Fruit fly (Drosophila melanogaster): Measurements from ENCODE around the gene spen.

The spen gene

DNA sequence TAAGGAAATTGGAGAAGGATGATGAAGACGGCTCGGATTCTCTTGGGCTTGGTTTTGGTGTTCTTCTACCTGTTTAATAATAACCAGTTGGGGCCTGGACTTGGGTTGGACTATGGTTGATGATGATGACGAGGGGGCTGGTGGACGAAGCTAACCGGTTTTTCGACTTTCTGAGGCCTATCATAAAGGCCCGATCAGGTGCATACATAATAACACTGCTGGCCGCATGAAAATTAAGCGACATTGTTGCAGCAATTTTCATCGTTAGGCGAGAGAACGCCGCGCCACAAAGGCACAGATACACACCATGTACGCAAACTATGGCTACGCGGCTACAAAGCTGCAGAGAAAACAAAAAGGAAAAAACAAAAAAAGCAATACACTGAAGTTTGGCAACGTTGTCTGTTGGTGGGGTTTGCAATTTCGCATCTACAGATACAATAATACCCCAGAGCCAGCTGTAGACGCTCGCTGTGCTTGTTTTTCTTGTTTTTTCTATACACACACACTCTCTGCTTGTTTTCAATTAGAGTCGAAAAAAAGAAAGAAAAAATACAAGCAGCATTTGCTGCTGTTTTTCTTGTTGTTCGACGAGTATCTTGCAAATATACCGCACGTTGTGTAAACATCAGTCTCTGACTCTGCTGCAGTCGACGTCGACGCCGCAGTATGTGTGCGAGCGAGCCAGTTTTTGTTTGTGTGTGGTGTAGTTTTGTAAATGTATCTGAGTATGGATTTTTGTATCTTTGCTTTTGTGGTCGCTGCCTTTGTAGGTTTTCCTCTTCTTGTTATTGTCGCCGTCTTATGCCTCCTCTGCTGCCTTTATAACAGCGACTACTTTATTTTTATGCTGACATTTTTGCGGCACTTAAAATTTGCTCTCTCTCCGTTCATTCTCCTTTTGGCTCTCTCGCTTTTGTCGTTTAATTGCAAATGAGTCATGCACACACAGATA lies 7.6 kb downstream of the spen start (continued):
- TF ChIP-seq CG12236 (GFP tag; optimal IDR thresholded peaks at IDR 0.05) = peak; percentile 59
- peak; percentile 91 for TF ChIP-seq ash1 (GFP tag; optimal IDR thresholded peaks at IDR 0.05)
- TF ChIP-seq CG11560 (tag; IDR thresholded peaks at IDR 0.05) = no peak
- TF ChIP-seq sug (tag; optimal IDR thresholded peaks at IDR 0.05) = peak; percentile 85
- no peak for TF ChIP-seq Neu2 (GFP tag; optimal IDR thresholded peaks at IDR 0.05; ENCODE audit: borderline replicate concordance)
- TF ChIP-seq Spps (tag; optimal IDR thresholded peaks at IDR 0.05) = peak; percentile 57
- TF ChIP-seq Dip2 (GFP tag; IDR thresholded peaks at IDR 0.05) = no peak
- no peak for TF ChIP-seq CG8944 (GFP tag; optimal IDR thresholded peaks at IDR 0.05)
- no peak for TF ChIP-seq usp (GFP tag; optimal IDR thresholded peaks at IDR 0.05)
- no peak for TF ChIP-seq CG9215 (GFP tag; IDR thresholded peaks at IDR 0.05)
- TF ChIP-seq pb (GFP tag; optimal IDR thresholded peaks at IDR 0.05) = peak; percentile 47
- TF ChIP-seq da (GFP tag; optimal IDR thresholded peaks at IDR 0.05) = no peak
- TF ChIP-seq Med (GFP tag) = peak; percentile 95
- TF ChIP-seq CG17328 (GFP tag; IDR thresholded peaks at IDR 0.05) = no peak
- TF ChIP-seq Dll (GFP tag; IDR thresholded peaks at IDR 0.05; ENCODE audit: partially characterized antibody) = no peak
- TF ChIP-seq kah (GFP tag; optimal IDR thresholded peaks at IDR 0.05) = peak; percentile 47
- TF ChIP-seq CG9817 (tag; optimal IDR thresholded peaks at IDR 0.05) = no peak
- peak; percentile 60 for TF ChIP-seq NC2β (GFP tag; optimal IDR thresholded peaks at IDR 0.05)
- TF ChIP-seq CG34224 (GFP tag; IDR thresholded peaks at IDR 0.05; ENCODE audit: partially characterized antibody) = no peak
- no peak for TF ChIP-seq CG43689 (GFP tag; IDR thresholded peaks at IDR 0.05)
- TF ChIP-seq wek (GFP tag; optimal IDR thresholded peaks at IDR 0.05) = peak; percentile 67
- TF ChIP-seq CG14441 (GFP tag; IDR thresholded peaks at IDR 0.05) = no peak
- TF ChIP-seq CG7928 (GFP tag; optimal IDR thresholded peaks at IDR 0.05) = no peak
- peak; percentile 87 for TF ChIP-seq CG15479 (GFP tag; optimal IDR thresholded peaks at IDR 0.05)
- peak; percentile 61 for TF ChIP-seq CG12391 (tag; optimal IDR thresholded peaks at IDR 0.05)
- TF ChIP-seq CG9727 (GFP tag; optimal IDR thresholded peaks at IDR 0.05) = peak; percentile 85
- peak; percentile 67 for TF ChIP-seq CG15269 (tag; optimal IDR thresholded peaks at IDR 0.05)
- TF ChIP-seq ind (GFP tag; optimal IDR thresholded peaks at IDR 0.05) = no peak
- no peak for TF ChIP-seq HLHmδ (GFP tag; optimal IDR thresholded peaks at IDR 0.05)
- peak in 1 of 2 experiments; percentile 72 for TF ChIP-seq insv (GFP tag; optimal IDR thresholded peaks at IDR 0.05)
- no peak for TF ChIP-seq sc (optimal IDR thresholded peaks at IDR 0.05)
- peak; percentile 34 for TF ChIP-seq sc (GFP tag; optimal IDR thresholded peaks at IDR 0.05)
- TF ChIP-seq CG2889 (GFP tag; IDR thresholded peaks at IDR 0.05) = no peak
- no peak for TF ChIP-seq CG16779 (GFP tag; IDR thresholded peaks at IDR 0.05)
- no peak for TF ChIP-seq GATAe (GFP tag; conservative IDR thresholded peaks at IDR 0.05)
- no peak for TF ChIP-seq chm (GFP tag; IDR thresholded peaks at IDR 0.05)
- peak; percentile 68 for TF ChIP-seq CG16863 (GFP tag; optimal IDR thresholded peaks at IDR 0.05)
- no peak for TF ChIP-seq cad (GFP tag; optimal IDR thresholded peaks at IDR 0.05)
- TF ChIP-seq CG12155 (GFP tag; optimal IDR thresholded peaks at IDR 0.05) = peak; percentile 56
- TF ChIP-seq crc (GFP tag; optimal IDR thresholded peaks at IDR 0.05) = peak; percentile 15
- no peak for TF ChIP-seq CG14860 (GFP tag; IDR thresholded peaks at IDR 0.05; ENCODE audit: partially characterized antibody)
- peak; percentile 69 for TF ChIP-seq CG11398 (GFP tag; optimal IDR thresholded peaks at IDR 0.05)
- peak; percentile 57 for TF ChIP-seq NK7.1 (GFP tag; optimal IDR thresholded peaks at IDR 0.05)
- peak; percentile 71 for TF ChIP-seq CG33213 (GFP tag; optimal IDR thresholded peaks at IDR 0.05)
- no peak for TF ChIP-seq trem (tag; optimal IDR thresholded peaks at IDR 0.05)
- no peak for TF ChIP-seq CG11085 (GFP tag; IDR thresholded peaks at IDR 0.05)
- TF ChIP-seq vfl (GFP tag; optimal IDR thresholded peaks at IDR 0.05) = peak; percentile 39
- peak; percentile 49 for TF ChIP-seq fd102C (GFP tag; optimal IDR thresholded peaks at IDR 0.05)
- no peak for TF ChIP-seq CG42726 (GFP tag; IDR thresholded peaks at IDR 0.05; ENCODE audit: partially characterized antibody)
